Worm (Caenorhabditis elegans): ENCODE measurements around the gene srd-43.

DNA sequence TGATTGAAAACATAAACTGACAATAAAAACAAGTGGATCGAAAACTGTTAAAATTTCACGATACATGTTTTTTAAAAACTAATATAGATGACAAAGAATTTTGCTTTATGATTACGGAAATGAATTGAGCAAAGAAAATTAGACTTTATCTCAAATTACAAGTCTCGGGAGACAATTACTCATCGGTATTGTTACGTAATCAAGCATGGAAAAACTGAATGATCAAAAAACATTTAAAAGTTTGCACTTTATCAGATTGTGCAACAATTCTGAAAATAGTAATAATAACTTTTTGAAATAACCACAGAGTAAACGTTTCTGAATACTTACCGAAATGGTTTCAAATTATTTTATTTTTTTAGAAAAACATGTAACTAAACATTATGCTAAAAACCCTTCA lies at the start of gene srd-43:
- TF ChIP-seq tab-1 (GFP tag; IDR thresholded peaks at IDR 0.05) = no peak
- no peak for TF ChIP-seq flt-1 (GFP tag; IDR thresholded peaks at IDR 0.05)
- no peak for TF ChIP-seq T22C8.4 (GFP tag; IDR thresholded peaks at IDR 0.05)
- TF ChIP-seq ztf-23 (GFP tag; IDR thresholded peaks at IDR 0.05) = no peak
- no peak for TF ChIP-seq cog-1 (tag; optimal IDR thresholded peaks at IDR 0.05)
- TF ChIP-seq klf-2 (GFP tag; conservative IDR thresholded peaks at IDR 0.05) = no peak

Data from whole organism, midembryonic.